Worm (Caenorhabditis elegans) whole organism, early embryonic: Measurements from ENCODE around the gene xol-1.

Source experiments
- B0310.2 ChIP-seq: sonication (generic microtip); optimal IDR thresholded peaks from 2 replicates; lab custom pipeline; 2016; ENCODE audit warnings: mild to moderate bottlenecking, missing genetic modification characterization, missing compliant biosample characterization
- F13C5.2 ChIP-seq: sonication (generic microtip); optimal IDR thresholded peaks from 2 replicates; lab custom pipeline; 2017; ENCODE audit warnings: mild to moderate bottlenecking, missing genetic modification characterization, inconsistent platforms, missing compliant biosample characterization
- ama-1 ChIP-seq: fragments of 150-350 bp; optimal IDR thresholded peaks from 2 replicates; lab custom pipeline; 2014
- ceh-13 ChIP-seq: fragments of 200-800 bp; sonication (Bioruptor generic); optimal IDR thresholded peaks from 2 replicates; lab custom pipeline; 2018; ENCODE audit warnings: mild to moderate bottlenecking, missing genetic modification characterization, missing compliant biosample characterization
- ceh-36 ChIP-seq: sonication (generic microtip); optimal IDR thresholded peaks from 2 replicates; lab custom pipeline; 2016; ENCODE audit warnings: missing genetic modification characterization, inconsistent platforms, missing compliant biosample characterization
- ets-7 ChIP-seq: sonication (generic microtip); optimal IDR thresholded peaks from 2 replicates; lab custom pipeline; 2016; ENCODE audit warnings: missing genotype, missing genetic modification characterization, missing compliant biosample characterization
- flt-1 ChIP-seq: fragments of 200-800 bp; sonication (Bioruptor generic); IDR thresholded peaks from 2 replicates; pipeline ENCODE4 v1.3.6; 2022; ENCODE audit warnings: missing genetic modification characterization, missing compliant biosample characterization
- tbx-11 ChIP-seq: fragments of 200-800 bp; sonication (Bioruptor generic); IDR thresholded peaks from 2 replicates; pipeline ENCODE4 v1.3.6; 2022; ENCODE audit warnings: missing genetic modification characterization, missing compliant biosample characterization
- tbx-37 ChIP-seq: fragments of 200-800 bp; sonication (Bioruptor generic); conservative IDR thresholded peaks from 2 replicates; pipeline ENCODE4 v1.3.6; 2022; ENCODE audit warnings: missing genetic modification reagents, missing genetic modification characterization, missing compliant biosample characterization

- no peak for TF ChIP-seq ama-1 (lab: Kevin White, UChicago)
- no peak for TF ChIP-seq ceh-13 (GFP tag; lab: Kevin White, UChicago)
- no peak for TF ChIP-seq tbx-11
- no peak for TF ChIP-seq flt-1 (GFP tag; lab: Robert Waterston, UW)
- no peak for TF ChIP-seq ets-7
- TF ChIP-seq tbx-37 (GFP tag; lab: Robert Waterston, UW) = no peak
- TF ChIP-seq B0310.2 (tag; lab: Kevin White, UChicago) = no peak
- TF ChIP-seq F13C5.2 (tag; lab: Kevin White, UChicago) = no peak
- no peak for TF ChIP-seq ceh-36 (tag; lab: Kevin White, UChicago)
These were observed 37.3 kb downstream of the xol-1 start for ce11 chrX:8078374-8078773.
